Worm (Caenorhabditis elegans): ENCODE measurements around the gene sre-6.

Gene sre-6

ce11 chrV:10723583-10723982 is 39.0 kb downstream of the sre-6 start:
- TF ChIP-seq tbx-37 (GFP tag; conservative IDR thresholded peaks at IDR 0.05) (no peak), hnd-1 (tag; optimal IDR thresholded peaks at IDR 0.05) (no peak), hmg-4 (GFP tag; optimal IDR thresholded peaks at IDR 0.05) (no peak), tra-4 (tag; optimal IDR thresholded peaks at IDR 0.05) (no peak), ets-7 (tag; optimal IDR thresholded peaks at IDR 0.05) (no peak), ama-1 (optimal IDR thresholded peaks at IDR 0.05) (no peak), ceh-36 (tag; optimal IDR thresholded peaks at IDR 0.05) (no peak), ceh-13 (GFP tag; optimal IDR thresholded peaks at IDR 0.05) (no peak), pes-1 (GFP tag; IDR thresholded peaks at IDR 0.05) (no peak), scrt-1 (GFP tag; IDR thresholded peaks at IDR 0.05) (no peak), flt-1 (GFP tag; IDR thresholded peaks at IDR 0.05) (no peak), tbx-11 (GFP tag; IDR thresholded peaks at IDR 0.05) (no peak), hmbx-1 (tag; optimal IDR thresholded peaks at IDR 0.05) (no peak), sea-1 (GFP tag; conservative IDR thresholded peaks at IDR 0.05) (no peak), B0310.2 (tag; optimal IDR thresholded peaks at IDR 0.05) (no peak), aly-1 (tag; optimal IDR thresholded peaks at IDR 0.05) (no peak), F13C5.2 (tag; optimal IDR thresholded peaks at IDR 0.05) (no peak)

ce11 chrV:10723181-10723580 is 39.4 kb downstream of the sre-6 start:
- no peak for TF ChIP-seq scrt-1 (GFP tag; IDR thresholded peaks at IDR 0.05)
- no peak for TF ChIP-seq F13C5.2 (tag; optimal IDR thresholded peaks at IDR 0.05)
- no peak for TF ChIP-seq sea-1 (GFP tag; conservative IDR thresholded peaks at IDR 0.05)

ce11 chrV:10722595-10722994 is 40.0 kb downstream of the sre-6 start:
- TF ChIP-seq B0310.2 (tag; optimal IDR thresholded peaks at IDR 0.05) (no peak), tbx-11 (GFP tag; IDR thresholded peaks at IDR 0.05) (no peak), ceh-36 (tag; optimal IDR thresholded peaks at IDR 0.05) (no peak), ama-1 (optimal IDR thresholded peaks at IDR 0.05) (no peak), aly-1 (tag; optimal IDR thresholded peaks at IDR 0.05) (no peak)

ce11 chrV:10721912-10722426 is 40.6 kb downstream of the sre-6 start:
- TF ChIP-seq scrt-1 (GFP tag; IDR thresholded peaks at IDR 0.05): 0 out of 2 replicates have a peak, but pooled peaks have one; percentile 36
- TF ChIP-seq hmbx-1 (tag; optimal IDR thresholded peaks at IDR 0.05): no peak

- TF ChIP-seq hnd-1 (tag; optimal IDR thresholded peaks at IDR 0.05) (no peak), B0310.2 (tag; optimal IDR thresholded peaks at IDR 0.05) (no peak), hmbx-1 (tag; optimal IDR thresholded peaks at IDR 0.05) (no peak), ets-7 (tag; optimal IDR thresholded peaks at IDR 0.05) (no peak), ceh-13 (GFP tag; optimal IDR thresholded peaks at IDR 0.05) (no peak), pes-1 (GFP tag; IDR thresholded peaks at IDR 0.05) (no peak), tbx-37 (GFP tag; conservative IDR thresholded peaks at IDR 0.05) (no peak), hmg-4 (GFP tag; optimal IDR thresholded peaks at IDR 0.05) (no peak), flt-1 (GFP tag; IDR thresholded peaks at IDR 0.05) (no peak), sea-1 (GFP tag; conservative IDR thresholded peaks at IDR 0.05) (no peak), tbx-11 (GFP tag; IDR thresholded peaks at IDR 0.05) (no peak), tra-4 (tag; optimal IDR thresholded peaks at IDR 0.05) (no peak), scrt-1 (GFP tag; IDR thresholded peaks at IDR 0.05) (no peak), aly-1 (tag; optimal IDR thresholded peaks at IDR 0.05) (no peak), ceh-36 (tag; optimal IDR thresholded peaks at IDR 0.05) (no peak), F13C5.2 (tag; optimal IDR thresholded peaks at IDR 0.05) (no peak), ama-1 (optimal IDR thresholded peaks at IDR 0.05) (no peak)
Measured at ce11 chrV:10721304-10721703, 41.3 kb downstream of the sre-6 start.

ce11 chrV:10720876-10721275 is 41.7 kb downstream of the sre-6 start:
- TF ChIP-seq pes-1 (GFP tag; IDR thresholded peaks at IDR 0.05): no peak
- no peak for TF ChIP-seq hmg-4 (GFP tag; optimal IDR thresholded peaks at IDR 0.05)

ce11 chrV:10720303-10720847 is 42.2 kb downstream of the sre-6 start:
- no peak for TF ChIP-seq ceh-13 (GFP tag; optimal IDR thresholded peaks at IDR 0.05)
- TF ChIP-seq hnd-1 (tag; optimal IDR thresholded peaks at IDR 0.05): no peak
- TF ChIP-seq hmbx-1 (tag; optimal IDR thresholded peaks at IDR 0.05): no peak
- no peak for TF ChIP-seq tbx-37 (GFP tag; conservative IDR thresholded peaks at IDR 0.05)
- no peak for TF ChIP-seq sea-1 (GFP tag; conservative IDR thresholded peaks at IDR 0.05)
- no peak for TF ChIP-seq flt-1 (GFP tag; IDR thresholded peaks at IDR 0.05)
- TF ChIP-seq tra-4 (tag; optimal IDR thresholded peaks at IDR 0.05): no peak
- no peak for TF ChIP-seq scrt-1 (GFP tag; IDR thresholded peaks at IDR 0.05)
- no peak for TF ChIP-seq aly-1 (tag; optimal IDR thresholded peaks at IDR 0.05)
- no peak for TF ChIP-seq hmg-4 (GFP tag; optimal IDR thresholded peaks at IDR 0.05)
- no peak for TF ChIP-seq pes-1 (GFP tag; IDR thresholded peaks at IDR 0.05)
- TF ChIP-seq ceh-36 (tag; optimal IDR thresholded peaks at IDR 0.05): no peak
- TF ChIP-seq F13C5.2 (tag; optimal IDR thresholded peaks at IDR 0.05): no peak
- TF ChIP-seq tbx-11 (GFP tag; IDR thresholded peaks at IDR 0.05): no peak
- no peak for TF ChIP-seq ama-1 (optimal IDR thresholded peaks at IDR 0.05)
- no peak for TF ChIP-seq B0310.2 (tag; optimal IDR thresholded peaks at IDR 0.05)

ce11 chrV:10719833-10720170 is 42.8 kb downstream of the sre-6 start:
- TF ChIP-seq sea-1 (GFP tag; conservative IDR thresholded peaks at IDR 0.05) (0 out of 2 replicates have a peak, but pooled peaks have one; percentile 13), flt-1 (GFP tag; IDR thresholded peaks at IDR 0.05) (no peak)

All from whole organism, early embryonic.